Worm (Caenorhabditis elegans) whole organism, midembryonic: Measurements from ENCODE around the gene C12D5.4.

ENCODE experiments used
- cog-1 ChIP-seq: sonication (generic microtip); optimal IDR thresholded peaks from 2 replicates; lab custom pipeline; 2016; ENCODE audit warnings: missing genetic modification characterization, missing compliant biosample characterization
- flt-1 ChIP-seq: fragments of 200-800 bp; sonication (Bioruptor generic); IDR thresholded peaks from 2 replicates; pipeline ENCODE4 v1.3.6; 2022; ENCODE audit warnings: missing genetic modification characterization, missing compliant biosample characterization
- klf-2 ChIP-seq: fragments of 200-800 bp; sonication (Bioruptor generic); conservative IDR thresholded peaks from 2 replicates; pipeline ENCODE4 v1.3.6; 2022; ENCODE audit warnings: missing genetic modification reagents, missing genetic modification characterization, missing compliant biosample characterization
- ztf-29 ChIP-seq: fragments of 200-800 bp; sonication (Bioruptor generic); IDR thresholded peaks from 2 replicates; pipeline ENCODE4 v1.3.6; 2022; ENCODE audit warnings: missing genetic modification reagents, missing genetic modification characterization, missing compliant biosample characterization

ce11 chrV:7713691-7714090 is 41.3 kb downstream of the C12D5.4 start, which contains the start of gene ZK105.1:
- TF ChIP-seq ztf-29: no peak
- no peak for TF ChIP-seq flt-1
- no peak for TF ChIP-seq klf-2 (GFP tag; lab: Robert Waterston, UW)
- TF ChIP-seq cog-1: no peak
